Fruit fly (Drosophila melanogaster) whole organism, embryonic: ENCODE results near the gene slam.
A peak's percentile ranks its signal among the peaks of the same experiment; 100 is the strongest.

Experiments
- Blimp-1 ChIP-seq: fragments of 200-800 bp; sonication (Bioruptor generic); optimal IDR thresholded peaks from 3 replicates; lab custom pipeline; 2018; ENCODE audit warnings: missing biosample characterization, missing genetic modification characterization, mild to moderate bottlenecking, moderate library complexity, missing genetic modification reagents
- BtbVII ChIP-seq: fragments of 200-800 bp; sonication (Bioruptor generic); optimal IDR thresholded peaks from 3 replicates; lab custom pipeline; 2017; ENCODE audit warnings: missing biosample characterization, mild to moderate bottlenecking, missing genetic modification characterization
- CG11504 ChIP-seq: fragments of 200-800 bp; sonication (Bioruptor generic); optimal IDR thresholded peaks from 3 replicates; lab custom pipeline; 2019; ENCODE audit warnings: missing biosample characterization, mild to moderate bottlenecking, missing genetic modification characterization, moderate library complexity
- CG1233 ChIP-seq: fragments of 200-800 bp; sonication (Bioruptor generic); optimal IDR thresholded peaks from 4 replicates; lab custom pipeline; 2018; ENCODE audit warnings: missing biosample characterization, mild to moderate bottlenecking, missing genetic modification characterization
- CG13894 ChIP-seq: fragments of 200-800 bp; sonication (Bioruptor generic); optimal IDR thresholded peaks from 3 replicates; lab custom pipeline; 2018; ENCODE audit warnings: missing biosample characterization, mild to moderate bottlenecking, missing genetic modification characterization, moderate library complexity
- CG15011 ChIP-seq: fragments of 200-800 bp; sonication (Bioruptor generic); optimal IDR thresholded peaks from 3 replicates; lab custom pipeline; 2018; ENCODE audit warnings: missing biosample characterization, mild to moderate bottlenecking, missing genetic modification characterization
- CG2712 ChIP-seq: fragments of 200-800 bp; optimal IDR thresholded peaks from 3 replicates; lab custom pipeline; 2019; ENCODE audit warnings: missing biosample characterization, mild to moderate bottlenecking, missing genetic modification characterization, moderate library complexity
- CG30431 ChIP-seq: fragments of 200-800 bp; sonication (Bioruptor generic); optimal IDR thresholded peaks from 2 replicates; lab custom pipeline; 2017; ENCODE audit warnings: missing biosample characterization, missing genetic modification characterization
- CG32767 ChIP-seq: fragments of 200-800 bp; sonication (Bioruptor generic); IDR thresholded peaks from 2 replicates; pipeline ENCODE4 v1.3.6; 2022; ENCODE audit warnings: missing biosample characterization, missing genetic modification characterization
- CG33557 ChIP-seq: fragments of 200-800 bp; sonication (Bioruptor generic); optimal IDR thresholded peaks from 2 replicates; lab custom pipeline; 2019; ENCODE audit warnings: missing biosample characterization, mild to moderate bottlenecking, missing genetic modification characterization, moderate library complexity
- CG42726 ChIP-seq: fragments of 200-800 bp; sonication (Bioruptor generic); IDR thresholded peaks from 2 replicates; pipeline ENCODE4 v1.3.6; 2022; ENCODE audit warnings: missing biosample characterization, missing genetic modification characterization; ENCODE audit not compliant: partially characterized antibody
- CG4424 ChIP-seq: fragments of 200-800 bp; sonication (Bioruptor generic); optimal IDR thresholded peaks from 3 replicates; lab custom pipeline; 2016; ENCODE audit warnings: missing biosample characterization, missing genetic modification characterization
- CG6654 ChIP-seq: fragments of 200-800 bp; sonication (Bioruptor generic); optimal IDR thresholded peaks from 2 replicates; lab custom pipeline; 2017; ENCODE audit warnings: missing biosample characterization, mild to moderate bottlenecking, missing genetic modification characterization
- CG6854 ChIP-seq: fragments of 200-800 bp; sonication (Bioruptor generic); optimal IDR thresholded peaks from 3 replicates; lab custom pipeline; 2017; ENCODE audit warnings: missing biosample characterization, mild to moderate bottlenecking, missing genetic modification characterization
- CG7745 ChIP-seq: fragments of 200-800 bp; sonication (Bioruptor generic); optimal IDR thresholded peaks from 2 replicates; lab custom pipeline; 2018; ENCODE audit warnings: missing biosample characterization, mild to moderate bottlenecking, missing genetic modification characterization, moderate library complexity
- CG8478 ChIP-seq: fragments of >200 bp; optimal IDR thresholded peaks from 2 replicates; lab custom pipeline; 2018
- CG9215 ChIP-seq: fragments of 200-800 bp; sonication (Bioruptor generic); IDR thresholded peaks from 2 replicates; pipeline ENCODE4 v1.3.6; 2022; ENCODE audit warnings: missing biosample characterization, missing genetic modification characterization
- Dref ChIP-seq: fragments of 200-800 bp; sonication (Bioruptor generic); IDR thresholded peaks from 2 replicates; pipeline ENCODE4 v1.3.6; 2022; ENCODE audit warnings: missing biosample characterization, missing genetic modification characterization
- Ets65A ChIP-seq: fragments of 200-800 bp; sonication (Bioruptor generic); peaks from one replicate; lab custom pipeline; 2016; ENCODE audit warnings: missing biosample characterization, missing genetic modification characterization
- Fer1 ChIP-seq: fragments of 200-800 bp; sonication (Bioruptor generic); optimal IDR thresholded peaks from 2 replicates; lab custom pipeline; 2017; ENCODE audit warnings: missing biosample characterization, mild to moderate bottlenecking, missing genetic modification characterization
- HmgZ ChIP-seq: fragments of 200-800 bp; sonication (Bioruptor generic); optimal IDR thresholded peaks from 2 replicates; lab custom pipeline; 2018; ENCODE audit warnings: missing biosample characterization, mild to moderate bottlenecking, missing genetic modification characterization
- NC2α ChIP-seq: fragments of 200-800 bp; sonication (Bioruptor generic); optimal IDR thresholded peaks from 2 replicates; lab custom pipeline; 2016; ENCODE audit warnings: missing biosample characterization, missing genetic modification characterization
- Nf-YA ChIP-seq: fragments of 200-800 bp; sonication (Bioruptor generic); IDR thresholded peaks from 2 replicates; pipeline ENCODE4 v1.3.6; 2022; ENCODE audit warnings: missing biosample characterization, missing genetic modification characterization
- NfI ChIP-seq: fragments of 200-800 bp; sonication (Bioruptor generic); optimal IDR thresholded peaks from 3 replicates; lab custom pipeline; 2018; ENCODE audit warnings: missing biosample characterization, mild to moderate bottlenecking, missing genetic modification characterization, moderate library complexity
- Oaz ChIP-seq: fragments of 200-800 bp; sonication (Bioruptor generic); IDR thresholded peaks from 2 replicates; pipeline ENCODE4 v1.3.6; 2022; ENCODE audit warnings: missing biosample characterization, missing genetic modification characterization
- Opbp ChIP-seq: fragments of 200-800 bp; sonication (Bioruptor generic); IDR thresholded peaks from 3 replicates; pipeline ENCODE4 v1.3.6; 2022; ENCODE audit warnings: missing biosample characterization, missing genetic modification characterization; ENCODE audit not compliant: partially characterized antibody
- Optix ChIP-seq: fragments of 200-800 bp; sonication (Bioruptor generic); IDR thresholded peaks from 3 replicates; pipeline ENCODE4 v1.3.6; 2022; ENCODE audit warnings: missing biosample characterization, missing genetic modification characterization
- Spps ChIP-seq: fragments of 200-800 bp; sonication (Bioruptor generic); optimal IDR thresholded peaks from 2 replicates; lab custom pipeline; 2018; ENCODE audit warnings: missing biosample characterization, mild to moderate bottlenecking, missing genetic modification characterization
- Usf ChIP-seq: fragments of 200-800 bp; sonication (Bioruptor generic); optimal IDR thresholded peaks from 2 replicates; lab custom pipeline; 2017; ENCODE audit warnings: missing genotype, missing biosample characterization, missing genetic modification characterization
- ac ChIP-seq: fragments of 200-800 bp; sonication (Bioruptor generic); optimal IDR thresholded peaks from 3 replicates; lab custom pipeline; 2017; ENCODE audit warnings: missing biosample characterization, mild to moderate bottlenecking, missing genetic modification characterization
- al ChIP-seq: fragments of 200-800 bp; sonication (Bioruptor generic); IDR thresholded peaks from 2 replicates; pipeline ENCODE4 v1.3.6; 2022; ENCODE audit warnings: missing biosample characterization, missing genetic modification characterization
- ara ChIP-seq: fragments of 200-800 bp; sonication (Bioruptor generic); IDR thresholded peaks from 2 replicates; pipeline ENCODE4 v1.3.6; 2022; ENCODE audit warnings: missing biosample characterization, missing genetic modification characterization
- cas ChIP-seq: fragments of 200-800 bp; sonication (Bioruptor generic); IDR thresholded peaks from 2 replicates; pipeline ENCODE4 v1.3.6; 2022; ENCODE audit warnings: missing biosample characterization, missing genetic modification characterization
- dati ChIP-seq: fragments of 200-800 bp; sonication (Bioruptor generic); IDR thresholded peaks from 2 replicates; pipeline ENCODE4 v1.3.6; 2022; ENCODE audit warnings: missing biosample characterization, missing genetic modification characterization
- eve ChIP-seq, 2 experiments: fragments of >200 bp; optimal IDR thresholded peaks; 2 replicates each; lab custom pipeline; 2017; ENCODE audit warnings: missing biosample characterization in 2 of 2, missing genetic modification characterization in 2 of 2
- grau ChIP-seq: fragments of 200-800 bp; optimal IDR thresholded peaks from 3 replicates; lab custom pipeline; 2019; ENCODE audit warnings: missing biosample characterization, mild to moderate bottlenecking, missing genetic modification characterization, moderate library complexity
- inv ChIP-seq: fragments of 200-800 bp; sonication (Bioruptor generic); IDR thresholded peaks from 2 replicates; pipeline ENCODE4 v1.3.6; 2022; ENCODE audit warnings: missing biosample characterization, missing genetic modification characterization; ENCODE audit not compliant: partially characterized antibody
- jumu ChIP-seq: fragments of 200-800 bp; sonication (Bioruptor generic); optimal IDR thresholded peaks from 3 replicates; lab custom pipeline; 2016; ENCODE audit warnings: missing biosample characterization, missing genetic modification characterization
- mirr ChIP-seq: fragments of 200-800 bp; sonication (Bioruptor generic); optimal IDR thresholded peaks from 3 replicates; lab custom pipeline; 2018; ENCODE audit warnings: missing biosample characterization, mild to moderate bottlenecking, missing genetic modification characterization
- oc ChIP-seq: fragments of 200-800 bp; sonication (Bioruptor generic); optimal IDR thresholded peaks from 2 replicates; lab custom pipeline; 2018; ENCODE audit warnings: missing biosample characterization, mild to moderate bottlenecking, missing genetic modification characterization, moderate library complexity
- pfk ChIP-seq: fragments of 200-800 bp; sonication (Bioruptor generic); optimal IDR thresholded peaks from 2 replicates; lab custom pipeline; 2018; ENCODE audit warnings: missing biosample characterization, mild to moderate bottlenecking, missing genetic modification characterization, moderate library complexity
- repo ChIP-seq: fragments of 200-800 bp; sonication (Bioruptor generic); optimal IDR thresholded peaks from 2 replicates; lab custom pipeline; 2016; ENCODE audit warnings: missing biosample characterization, missing genetic modification characterization
- sob ChIP-seq: fragments of 200-800 bp; sonication (Bioruptor generic); IDR thresholded peaks from 2 replicates; pipeline ENCODE4 v1.3.6; 2022; ENCODE audit warnings: missing biosample characterization, missing genetic modification characterization
- sug ChIP-seq: fragments of 200-800 bp; optimal IDR thresholded peaks from 2 replicates; lab custom pipeline; 2019; ENCODE audit warnings: missing biosample characterization, mild to moderate bottlenecking, missing genetic modification characterization, moderate library complexity
- tup ChIP-seq: fragments of 200-800 bp; sonication (Bioruptor generic); optimal IDR thresholded peaks from 2 replicates; lab custom pipeline; 2016; ENCODE audit warnings: missing biosample characterization, mild to moderate bottlenecking, missing genetic modification characterization, moderate library complexity
- twi ChIP-seq: fragments of 200-800 bp; optimal IDR thresholded peaks from 2 replicates; lab custom pipeline; 2019; ENCODE audit warnings: missing biosample characterization, mild to moderate bottlenecking, missing genetic modification characterization, moderate library complexity
- wek ChIP-seq: fragments of 200-800 bp; sonication (Bioruptor generic); optimal IDR thresholded peaks from 3 replicates; lab custom pipeline; 2018; ENCODE audit warnings: missing biosample characterization, mild to moderate bottlenecking, missing genetic modification characterization, moderate library complexity
- yki ChIP-seq: fragments of >200 bp; optimal IDR thresholded peaks from 3 replicates; lab custom pipeline; 2018

slam gene

dm6 chr2L:6354656-6355055, 17.5 kb upstream of the slam start, which contains the start of gene ppk14:
TSS of gene ppk14 (plus strand) at chr2L:6354956.
- TF ChIP-seq CG33557 (no peak), wek (GFP tag; lab: Kevin White, UChicago) (no peak), ac (GFP tag; lab: Kevin White, UChicago) (no peak), dati (no peak), CG4424 (no peak), CG7745 (tag; lab: Kevin White, UChicago) (no peak)

- TF ChIP-seq Ets65A (GFP tag; lab: Kevin White, UChicago) (peak; percentile 92), Spps (no peak)
These were observed 16.1 kb upstream of the slam start for dm6 chr2L:6356134-6356533.

- TF ChIP-seq tup (GFP tag; lab: Kevin White, UChicago): no peak
- TF ChIP-seq repo (GFP tag; lab: Kevin White, UChicago): no peak
- no peak for TF ChIP-seq CG9215 (GFP tag; lab: Robert Waterston, UW)
- TF ChIP-seq Blimp-1 (GFP tag; lab: Kevin White, UChicago): peak; percentile 56
- TF ChIP-seq CG1233: peak; percentile 52
- TF ChIP-seq Opbp: peak; percentile 60; the same call in 2 of the 3 replicates
- TF ChIP-seq Optix (GFP tag; lab: Robert Waterston, UW): 0 out of 3 replicates have a peak, but pooled peaks have one; percentile 40
- TF ChIP-seq CG32767 (GFP tag; lab: Robert Waterston, UW): no peak
- no peak for TF ChIP-seq oc
- peak; percentile 51 for TF ChIP-seq mirr
- TF ChIP-seq al: no peak
- TF ChIP-seq CG6654 (GFP tag; lab: Kevin White, UChicago): peak; percentile 10
- no peak for TF ChIP-seq Dref
- TF ChIP-seq pfk (GFP tag; lab: Kevin White, UChicago): peak; percentile 12
- TF ChIP-seq CG11504 (tag; lab: Kevin White, UChicago): peak; percentile 72
- TF ChIP-seq jumu (GFP tag; lab: Kevin White, UChicago): no peak
- TF ChIP-seq ara: peak; percentile 26; the same call in 1 of the 2 replicates
- no peak for TF ChIP-seq BtbVII (GFP tag; lab: Kevin White, UChicago)
- TF ChIP-seq CG30431 (GFP tag; lab: Kevin White, UChicago): peak; percentile 19
- TF ChIP-seq HmgZ (tag; lab: Kevin White, UChicago): peak; percentile 56
- TF ChIP-seq yki (lab: Kevin White, UChicago): no peak
- TF ChIP-seq CG8478 (lab: Kevin White, UChicago): no peak
- TF ChIP-seq eve (GFP tag; optimal IDR thresholded peaks at IDR 0.05; lab: Kevin White, UChicago): no peak
- peak; percentile 34 for TF ChIP-seq sug (tag; lab: Kevin White, UChicago)
- TF ChIP-seq Nf-YA (GFP tag; lab: Robert Waterston, UW): no peak
- 0 out of 2 replicates have a peak, but pooled peaks have one; percentile 28 for TF ChIP-seq Oaz (GFP tag; lab: Robert Waterston, UW)
- TF ChIP-seq NfI (GFP tag; lab: Kevin White, UChicago): peak; percentile 74
- TF ChIP-seq twi (tag; lab: Kevin White, UChicago): no peak
- peak; percentile 61 for TF ChIP-seq sob
- peak; percentile 61 for TF ChIP-seq CG2712 (tag; lab: Kevin White, UChicago)
- TF ChIP-seq CG15011: no peak
- no peak for TF ChIP-seq inv (GFP tag; lab: Robert Waterston, UW)
- TF ChIP-seq CG42726 (GFP tag; lab: Robert Waterston, UW): 0 out of 2 replicates have a peak, but pooled peaks have one; percentile 27
- TF ChIP-seq CG13894 (tag; lab: Kevin White, UChicago): no peak
- TF ChIP-seq cas: no peak
- peak; percentile 34 for TF ChIP-seq grau
- no peak for TF ChIP-seq CG6854
- no peak for TF ChIP-seq NC2α (GFP tag; lab: Kevin White, UChicago)
- no peak for TF ChIP-seq Usf (GFP tag; lab: Kevin White, UChicago)
- peak; percentile 72 for TF ChIP-seq Fer1 (GFP tag; lab: Kevin White, UChicago)
These were observed 15.4 kb upstream of the slam start for dm6 chr2L:6356686-6357362.
